ENCODE assay signal across 4 worm cellular contexts in the genomic region with DNA sequence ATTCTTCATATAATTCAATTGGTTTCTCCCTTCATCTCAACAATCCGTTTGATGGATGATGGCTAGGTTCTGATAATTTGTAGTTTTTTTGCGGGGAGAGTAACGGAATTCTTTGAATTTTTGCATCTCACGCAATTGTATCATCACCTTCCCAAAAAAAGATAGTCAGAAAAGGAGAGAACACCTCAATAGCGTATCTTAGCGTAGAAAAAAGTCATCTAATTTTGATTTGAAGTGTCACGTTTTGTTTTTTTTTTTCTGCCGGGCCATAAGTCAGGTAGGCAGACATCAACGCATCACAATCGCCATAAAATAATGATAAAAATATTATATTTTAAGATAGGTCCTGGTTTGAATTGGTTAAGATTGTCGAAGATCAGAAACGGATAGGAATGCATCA.
A peak's percentile ranks its signal among the peaks of the same experiment; 100 is the strongest.
TF ChIP-seq lines count a peak whose summit lies in the region.

No protein-coding gene starts in this region.

TF ChIP-seq in whole organism, L1 larva, 84 proteins besides CTCF, POLR2A, EP300 and RAD21:
- peak; percentile 2 for TF ChIP-seq snu-23 (GFP tag; optimal IDR thresholded peaks at IDR 0.05; lab: Kevin White, UChicago)
- TF ChIP-seq nhr-85 (tag; lab: Kevin White, UChicago), result peak; percentile 78
- peak; percentile 11 for TF ChIP-seq nhr-20 (tag; optimal IDR thresholded peaks at IDR 0.05; lab: Kevin White, UChicago)
- peak in 1 of 2 experiments; percentile 4 for TF ChIP-seq mdl-1 (tag; optimal IDR thresholded peaks at IDR 0.05; lab: Kevin White, UChicago)
- TF ChIP-seq pag-3 (tag; optimal IDR thresholded peaks at IDR 0.05; lab: Kevin White, UChicago; ENCODE audit: borderline replicate concordance, insufficient read depth), result no peak
- no peak for TF ChIP-seq F16B12.6 (tag; optimal IDR thresholded peaks at IDR 0.05; lab: Kevin White, UChicago)
- TF ChIP-seq lin-14 (GFP tag; optimal IDR thresholded peaks at IDR 0.05; lab: Kevin White, UChicago), result peak; percentile 35
- TF ChIP-seq blmp-1 (tag; optimal IDR thresholded peaks at IDR 0.05; lab: Kevin White, UChicago), result peak; percentile 57
- no peak for TF ChIP-seq egl-13 (tag; optimal IDR thresholded peaks at IDR 0.05; lab: Kevin White, UChicago)
- TF ChIP-seq nhr-90 (tag; optimal IDR thresholded peaks at IDR 0.05; lab: Kevin White, UChicago; ENCODE audit: poor library complexity), result no peak
- TF ChIP-seq unc-30 (tag; optimal IDR thresholded peaks at IDR 0.05; lab: Kevin White, UChicago), result no peak
- TF ChIP-seq nhr-71 (tag; optimal IDR thresholded peaks at IDR 0.05; lab: Kevin White, UChicago), result peak; percentile 37
- peak in 2 of 6 experiments; percentile 20 to 52 for TF ChIP-seq elt-3 (tag; optimal IDR thresholded peaks at IDR 0.05; lab: Kevin White, UChicago)
- TF ChIP-seq efl-1 (optimal IDR thresholded peaks at IDR 0.05; lab: Kevin White, UChicago), result no peak
- TF ChIP-seq efl-1 (GFP tag; optimal IDR thresholded peaks at IDR 0.05 in 1 of 2; lab: Kevin White, UChicago), result peak in 1 of 2 experiments; percentile 9

TF ChIP-seq in whole organism, L2 larva, 48 proteins besides CTCF, POLR2A, EP300 and RAD21:
- TF ChIP-seq sma-9 (GFP tag; optimal IDR thresholded peaks at IDR 0.05; lab: Kevin White, UChicago), result peak; percentile 28
- TF ChIP-seq sma-9 (tag; optimal IDR thresholded peaks at IDR 0.05; lab: Kevin White, UChicago), result no peak
- peak; percentile 1 for TF ChIP-seq fos-1 (tag; optimal IDR thresholded peaks at IDR 0.05; lab: Kevin White, UChicago)
- TF ChIP-seq gmeb-1 (tag; optimal IDR thresholded peaks at IDR 0.05; lab: Kevin White, UChicago), result peak; percentile 20
- no peak for TF ChIP-seq ceh-82 (tag; optimal IDR thresholded peaks at IDR 0.05; lab: Kevin White, UChicago)
- no peak for TF ChIP-seq C34F6.9 (tag; optimal IDR thresholded peaks at IDR 0.05; lab: Kevin White, UChicago)
- TF ChIP-seq snpc-4 (tag; optimal IDR thresholded peaks at IDR 0.05; lab: Kevin White, UChicago), result no peak
- no peak for TF ChIP-seq nhr-129 (tag; optimal IDR thresholded peaks at IDR 0.05; lab: Kevin White, UChicago)
- no peak for TF ChIP-seq mab-5 (tag; optimal IDR thresholded peaks at IDR 0.05; lab: Kevin White, UChicago)
- no peak for TF ChIP-seq elt-1 (tag; optimal IDR thresholded peaks at IDR 0.05; lab: Kevin White, UChicago)
- TF ChIP-seq zag-1 (tag; optimal IDR thresholded peaks at IDR 0.05; lab: Kevin White, UChicago), result no peak
- no peak for TF ChIP-seq sma-3 (GFP tag; optimal IDR thresholded peaks at IDR 0.05; lab: Kevin White, UChicago)
- TF ChIP-seq nhr-21 (tag; optimal IDR thresholded peaks at IDR 0.05; lab: Kevin White, UChicago), result no peak
- no peak for TF ChIP-seq nhr-10 (tag; optimal IDR thresholded peaks at IDR 0.05; lab: Kevin White, UChicago)
- no peak for TF ChIP-seq unc-55 (GFP tag; optimal IDR thresholded peaks at IDR 0.05; lab: Kevin White, UChicago)
- TF ChIP-seq Y55F3AM.14 (GFP tag; optimal IDR thresholded peaks at IDR 0.05; lab: Kevin White, UChicago), result no peak
- no peak for TF ChIP-seq unc-39 (tag; optimal IDR thresholded peaks at IDR 0.05; lab: Kevin White, UChicago)
- TF ChIP-seq mdl-1 (tag; optimal IDR thresholded peaks at IDR 0.05; lab: Kevin White, UChicago), result no peak
- TF ChIP-seq ama-1 (optimal IDR thresholded peaks at IDR 0.05; lab: Kevin White, UChicago), result no peak
- no peak for TF ChIP-seq elt-3 (tag; optimal IDR thresholded peaks at IDR 0.05; lab: Kevin White, UChicago)
- TF ChIP-seq nhr-237 (tag; optimal IDR thresholded peaks at IDR 0.05; lab: Kevin White, UChicago), result no peak
- no peak for TF ChIP-seq nhr-77 (tag; optimal IDR thresholded peaks at IDR 0.05; lab: Kevin White, UChicago)
- no peak for TF ChIP-seq nhr-23 (tag; optimal IDR thresholded peaks at IDR 0.05; lab: Kevin White, UChicago)
- TF ChIP-seq aly-2 (tag; optimal IDR thresholded peaks at IDR 0.05; lab: Kevin White, UChicago), result no peak

TF ChIP-seq in whole organism, L4 larva, 104 proteins besides CTCF, POLR2A, EP300 and RAD21:
- TF ChIP-seq hif-1 (tag; optimal IDR thresholded peaks at IDR 0.05; lab: Kevin White, UChicago) (no peak), hlh-11 (tag; optimal IDR thresholded peaks at IDR 0.05; lab: Kevin White, UChicago) (peak; percentile 5), hlh-30 (tag; optimal IDR thresholded peaks at IDR 0.05; lab: Kevin White, UChicago; ENCODE audit: insufficient read depth) (peak; percentile 39), nhr-28 (tag; optimal IDR thresholded peaks at IDR 0.05; lab: Kevin White, UChicago) (peak; percentile 25), tra-1 (GFP tag; IDR thresholded peaks at IDR 0.05; lab: Robert Waterston, UW) (peak; percentile 49; the same call in 1 of the 2 replicates), F26F4.8 (GFP tag; conservative IDR thresholded peaks at IDR 0.05; lab: Robert Waterston, UW) (no peak), cey-2 (tag; optimal IDR thresholded peaks at IDR 0.05; lab: Kevin White, UChicago; ENCODE audit: borderline replicate concordance, insufficient read depth) (peak; percentile 38), tag-97 (GFP tag; IDR thresholded peaks at IDR 0.05; lab: Robert Waterston, UW) (no peak), nhr-111 (GFP tag; optimal IDR thresholded peaks at IDR 0.05; lab: Kevin White, UChicago) (no peak)
TF ChIP-seq in whole organism, L4 larva: peak in this region for 5.

TF ChIP-seq in whole organism, young adult, 124 proteins besides CTCF, POLR2A, EP300 and RAD21:
- no peak for TF ChIP-seq sptf-2 (GFP tag; optimal IDR thresholded peaks at IDR 0.05; lab: Kevin White, UChicago)
- no peak for TF ChIP-seq mes-4 (tag; optimal IDR thresholded peaks at IDR 0.05; lab: Kevin White, UChicago)
- peak; percentile 20 for TF ChIP-seq lin-40 (tag; optimal IDR thresholded peaks at IDR 0.05; lab: Kevin White, UChicago)
